Fruit fly (Drosophila melanogaster) whole organism, prepupa: Measurements from ENCODE around the gene cas.

Experiments used
- Blimp-1 ChIP-seq: fragments of 200-800 bp; sonication (Bioruptor generic); optimal IDR thresholded peaks from 3 replicates; lab custom pipeline; 2017; ENCODE audit warnings: missing biosample characterization, missing genetic modification characterization, mild to moderate bottlenecking, moderate library complexity, missing genetic modification reagents
- CG10631 ChIP-seq: fragments of 200-800 bp; sonication (Bioruptor generic); optimal IDR thresholded peaks from 2 replicates; lab custom pipeline; 2016; ENCODE audit warnings: missing biosample characterization, missing genetic modification characterization
- CG10669 ChIP-seq: fragments of 200-800 bp; sonication (Bioruptor generic); optimal IDR thresholded peaks from 3 replicates; lab custom pipeline; 2018; ENCODE audit warnings: missing biosample characterization, mild to moderate bottlenecking, missing genetic modification characterization, moderate library complexity
- CG11294 ChIP-seq: fragments of 200-800 bp; sonication (Bioruptor generic); IDR thresholded peaks from 2 replicates; pipeline ENCODE4 v1.3.6; 2022; ENCODE audit warnings: missing biosample characterization, missing genetic modification characterization
- CG11762 ChIP-seq: fragments of 200-800 bp; sonication (Bioruptor generic); optimal IDR thresholded peaks from 3 replicates; lab custom pipeline; 2016; ENCODE audit warnings: missing biosample characterization, missing genetic modification characterization; ENCODE audit not compliant: insufficient read depth
- CG11902 ChIP-seq: fragments of 200-800 bp; sonication (Bioruptor generic); optimal IDR thresholded peaks from 3 replicates; lab custom pipeline; 2016; ENCODE audit warnings: missing biosample characterization, missing genetic modification characterization
- CG15336 ChIP-seq: fragments of 200-800 bp; sonication (Bioruptor generic); IDR thresholded peaks from 2 replicates; pipeline ENCODE4 v1.3.6; 2022; ENCODE audit warnings: missing biosample characterization, missing genetic modification characterization
- CG16779 ChIP-seq: fragments of 200-800 bp; sonication (Bioruptor generic); optimal IDR thresholded peaks from 3 replicates; lab custom pipeline; 2017; ENCODE audit warnings: missing biosample characterization, mild to moderate bottlenecking, missing genetic modification characterization
- CG3032 ChIP-seq: fragments of 200-800 bp; optimal IDR thresholded peaks from 2 replicates; lab custom pipeline; 2019; ENCODE audit warnings: missing biosample characterization, mild to moderate bottlenecking, missing genetic modification characterization, moderate library complexity
- CG32006 ChIP-seq: fragments of 200-800 bp; sonication (Bioruptor generic); optimal IDR thresholded peaks from 3 replicates; lab custom pipeline; 2017; ENCODE audit warnings: missing biosample characterization, mild to moderate bottlenecking, missing genetic modification characterization
- CG34406 ChIP-seq: fragments of 200-800 bp; sonication (Bioruptor generic); optimal IDR thresholded peaks from 3 replicates; lab custom pipeline; 2016; ENCODE audit warnings: missing biosample characterization, missing genetic modification characterization
- CG3919 ChIP-seq: fragments of 200-800 bp; sonication (Bioruptor generic); optimal IDR thresholded peaks from 3 replicates; lab custom pipeline; 2016; ENCODE audit warnings: missing biosample characterization, missing genetic modification characterization
- CG4318 ChIP-seq: fragments of 200-800 bp; sonication (Bioruptor generic); optimal IDR thresholded peaks from 3 replicates; lab custom pipeline; 2017; ENCODE audit warnings: missing biosample characterization, mild to moderate bottlenecking, missing genetic modification characterization
- CG6163 ChIP-seq: fragments of 200-800 bp; sonication (Bioruptor generic); IDR thresholded peaks from 3 replicates; pipeline ENCODE4 v1.3.6; 2022; ENCODE audit warnings: missing biosample characterization, missing genetic modification characterization
- CG6276 ChIP-seq: fragments of 200-800 bp; sonication (Bioruptor generic); optimal IDR thresholded peaks from 2 replicates; lab custom pipeline; 2017; ENCODE audit warnings: missing biosample characterization, mild to moderate bottlenecking, missing genetic modification characterization
- CG7368 ChIP-seq: fragments of 200-800 bp; sonication (Bioruptor generic); optimal IDR thresholded peaks from 3 replicates; lab custom pipeline; 2016; ENCODE audit warnings: missing biosample characterization, missing genetic modification characterization
- CG8119 ChIP-seq: fragments of 200-800 bp; sonication (Bioruptor generic); IDR thresholded peaks from 3 replicates; pipeline ENCODE4 v1.3.6; 2022; ENCODE audit warnings: missing biosample characterization, missing genetic modification characterization
- CG8319 ChIP-seq: fragments of 200-800 bp; sonication (Bioruptor generic); optimal IDR thresholded peaks from 3 replicates; lab custom pipeline; 2016; ENCODE audit warnings: missing biosample characterization, missing genetic modification characterization
- CG9139 ChIP-seq: fragments of 200-800 bp; sonication (Bioruptor generic); optimal IDR thresholded peaks from 3 replicates; lab custom pipeline; 2017; ENCODE audit warnings: missing biosample characterization, mild to moderate bottlenecking, missing genetic modification characterization
- Eip78C ChIP-seq: fragments of 200-800 bp; sonication (Bioruptor generic); peaks from one replicate; lab custom pipeline; 2016; ENCODE audit warnings: missing biosample characterization, missing genetic modification characterization
- Eip93F ChIP-seq: fragments of 200-800 bp; sonication (Bioruptor generic); optimal IDR thresholded peaks from 2 replicates; lab custom pipeline; 2016; ENCODE audit warnings: missing biosample characterization, mild to moderate bottlenecking, missing genetic modification characterization
- Gug ChIP-seq: fragments of 200-800 bp; sonication (Bioruptor generic); IDR thresholded peaks from 2 replicates; pipeline ENCODE4 v1.3.6; 2022; ENCODE audit warnings: missing biosample characterization, missing genetic modification characterization
- Hr4 ChIP-seq: fragments of 200-800 bp; sonication (Bioruptor generic); optimal IDR thresholded peaks from 3 replicates; lab custom pipeline; 2016; ENCODE audit warnings: missing biosample characterization, missing genetic modification characterization
- Sox102F ChIP-seq: fragments of 200-800 bp; sonication (Bioruptor generic); optimal IDR thresholded peaks from 2 replicates; lab custom pipeline; 2016; ENCODE audit warnings: missing biosample characterization, mild to moderate bottlenecking, missing genetic modification characterization
- Sox14 ChIP-seq: fragments of 200-800 bp; sonication (Bioruptor generic); optimal IDR thresholded peaks from 3 replicates; lab custom pipeline; 2016; ENCODE audit warnings: missing biosample characterization, missing genetic modification characterization
- Sox15 ChIP-seq: fragments of 200-800 bp; sonication (Bioruptor generic); optimal IDR thresholded peaks from 3 replicates; lab custom pipeline; 2016; ENCODE audit warnings: missing biosample characterization, missing genetic modification characterization
- acj6 ChIP-seq: fragments of 200-800 bp; sonication (Bioruptor generic); optimal IDR thresholded peaks from 3 replicates; lab custom pipeline; 2016; ENCODE audit warnings: missing biosample characterization, missing genetic modification characterization
- cyc ChIP-seq: fragments of 200-800 bp; sonication (Bioruptor generic); optimal IDR thresholded peaks from 3 replicates; lab custom pipeline; 2016; ENCODE audit warnings: missing biosample characterization, missing genetic modification characterization
- dac ChIP-seq: fragments of 200-800 bp; sonication (Bioruptor generic); optimal IDR thresholded peaks from 2 replicates; lab custom pipeline; 2017; ENCODE audit warnings: missing biosample characterization, mild to moderate bottlenecking, missing genetic modification characterization
- esn ChIP-seq: fragments of 200-800 bp; sonication (Bioruptor generic); optimal IDR thresholded peaks from 2 replicates; lab custom pipeline; 2016; ENCODE audit warnings: missing biosample characterization, mild to moderate bottlenecking, missing genetic modification characterization, moderate library complexity
- fd59A ChIP-seq: fragments of 200-800 bp; sonication (Bioruptor generic); optimal IDR thresholded peaks from 2 replicates; lab custom pipeline; 2017; ENCODE audit warnings: missing biosample characterization, mild to moderate bottlenecking, missing genetic modification characterization, missing genetic modification reagents
- fkh ChIP-seq: fragments of 200-800 bp; sonication (Bioruptor generic); optimal IDR thresholded peaks from 3 replicates; lab custom pipeline; 2017; ENCODE audit warnings: missing biosample characterization, mild to moderate bottlenecking, missing genetic modification characterization, moderate library complexity
- lz ChIP-seq: fragments of 200-800 bp; sonication (Bioruptor generic); optimal IDR thresholded peaks from 3 replicates; lab custom pipeline; 2016; ENCODE audit warnings: missing biosample characterization, missing genetic modification characterization
- net ChIP-seq: fragments of 200-800 bp; sonication (Bioruptor generic); optimal IDR thresholded peaks from 3 replicates; lab custom pipeline; 2016; ENCODE audit warnings: missing biosample characterization, missing genetic modification characterization
- pdm3 ChIP-seq: fragments of 200-800 bp; sonication (Bioruptor generic); optimal IDR thresholded peaks from 3 replicates; lab custom pipeline; 2016; ENCODE audit warnings: missing biosample characterization, missing genetic modification characterization
- salr ChIP-seq, 2 experiments: fragments of 200-800 bp; sonication (Bioruptor generic); optimal IDR thresholded peaks; 3 replicates each; lab custom pipeline; 2016 to 2018; ENCODE audit warnings: missing biosample characterization in 2 of 2, missing genetic modification characterization in 2 of 2, mild to moderate bottlenecking in 1 of 2
- spab ChIP-seq: fragments of 200-800 bp; sonication (Bioruptor generic); optimal IDR thresholded peaks from 2 replicates; lab custom pipeline; 2017; ENCODE audit warnings: missing biosample characterization, mild to moderate bottlenecking, missing genetic modification characterization, missing genetic modification reagents
- ss ChIP-seq, 2 experiments: fragments of 200-800 bp; sonication (Bioruptor generic); optimal IDR thresholded peaks; 2 replicates in 1 of 2; 3 replicates in 1 of 2; lab custom pipeline; 2017 to 2018; ENCODE audit warnings: mild to moderate bottlenecking in 2 of 2, missing biosample characterization in 2 of 2, missing genetic modification characterization in 2 of 2, moderate library complexity in 1 of 2
- svp ChIP-seq: fragments of 200-800 bp; sonication (Bioruptor generic); peaks from one replicate; lab custom pipeline; 2016; ENCODE audit warnings: missing biosample characterization, missing genetic modification characterization
- vri ChIP-seq: fragments of 200-800 bp; sonication (Bioruptor generic); optimal IDR thresholded peaks from 3 replicates; lab custom pipeline; 2016; ENCODE audit warnings: missing biosample characterization, mild to moderate bottlenecking, missing genetic modification characterization

The cas gene

dm6 chr3R:5705469-5706067 is 11.0 kb downstream of the cas start (continued):
- TF ChIP-seq CG32006 (GFP tag; lab: Kevin White, UChicago) (peak; percentile 80), spab (peak; percentile 28), CG8319 (GFP tag; lab: Kevin White, UChicago) (no peak), vri (GFP tag; lab: Kevin White, UChicago) (no peak), Eip93F (GFP tag; lab: Kevin White, UChicago) (no peak), CG11762 (GFP tag; lab: Kevin White, UChicago) (no peak), CG3032 (tag; lab: Kevin White, UChicago) (no peak), Sox15 (GFP tag; lab: Kevin White, UChicago) (no peak), pdm3 (peak; percentile 60), fd59A (GFP tag; lab: Kevin White, UChicago) (no peak), fkh (GFP tag; lab: Kevin White, UChicago) (no peak), dac (GFP tag; lab: Kevin White, UChicago) (no peak), cyc (GFP tag; lab: Kevin White, UChicago) (no peak), CG16779 (tag; lab: Kevin White, UChicago) (peak; percentile 25), esn (GFP tag; lab: Kevin White, UChicago) (no peak), Blimp-1 (no peak), Sox102F (GFP tag; lab: Kevin White, UChicago) (no peak), CG7368 (GFP tag; lab: Kevin White, UChicago) (no peak), CG6276 (GFP tag; lab: Kevin White, UChicago) (peak; percentile 71), CG15336 (GFP tag; lab: Robert Waterston, UW) (peak; percentile 82), net (GFP tag; lab: Kevin White, UChicago) (peak; percentile 11), CG11902 (GFP tag; lab: Kevin White, UChicago) (no peak), CG11294 (peak; percentile 60; the same call in 1 of the 2 replicates), CG3919 (GFP tag; lab: Kevin White, UChicago) (peak; percentile 44), ss (GFP tag; optimal IDR thresholded peaks at IDR 0.05; lab: Kevin White, UChicago) (no peak), CG34406 (GFP tag; lab: Kevin White, UChicago) (no peak), Gug (peak; percentile 35; the same call in 1 of the 2 replicates), salr (GFP tag; optimal IDR thresholded peaks at IDR 0.05; lab: Kevin White, UChicago) (peak in 1 of 2 experiments; percentile 53), Sox14 (peak; percentile 37)

dm6 chr3R:5704982-5705381 is 11.6 kb downstream of the cas start:
- TF ChIP-seq lz (GFP tag; lab: Kevin White, UChicago) (no peak), ss (GFP tag; optimal IDR thresholded peaks at IDR 0.05; lab: Kevin White, UChicago) (no peak), CG4318 (GFP tag; lab: Kevin White, UChicago) (no peak), CG6163 (GFP tag; lab: Robert Waterston, UW) (no peak), Sox14 (no peak), Eip93F (GFP tag; lab: Kevin White, UChicago) (no peak), CG9139 (GFP tag; lab: Kevin White, UChicago) (no peak), CG32006 (GFP tag; lab: Kevin White, UChicago) (no peak), CG10631 (GFP tag; lab: Kevin White, UChicago) (no peak), CG10669 (GFP tag; lab: Kevin White, UChicago) (no peak), CG8119 (GFP tag; lab: Robert Waterston, UW) (no peak)

dm6 chr3R:5701104-5701503 is 15.5 kb downstream of the cas start:
- TF ChIP-seq CG6163 (GFP tag; lab: Robert Waterston, UW): no peak
- no peak for TF ChIP-seq Hr4
- TF ChIP-seq pdm3: no peak
- TF ChIP-seq acj6: no peak
- peak; percentile 15 for TF ChIP-seq CG6276 (GFP tag; lab: Kevin White, UChicago)
- TF ChIP-seq Eip78C (GFP tag; lab: Kevin White, UChicago): peak; percentile 36
- peak; percentile 46 for TF ChIP-seq svp (GFP tag; lab: Kevin White, UChicago)
